Fruit fly (Drosophila melanogaster) whole organism, wandering third instar larva: Measurements from ENCODE around the gene sro.

Experiments
- Abd-B ChIP-seq: fragments of >200 bp; optimal IDR thresholded peaks from 2 replicates; lab custom pipeline; 2017; ENCODE audit warnings: missing biosample characterization, missing genetic modification characterization
- N ChIP-seq: fragments of >200 bp; optimal IDR thresholded peaks from 2 replicates; lab custom pipeline; 2018; ENCODE audit warnings: missing biosample characterization, missing external identifiers, missing genetic modification characterization
- sage ChIP-seq: fragments of 200-800 bp; sonication (Bioruptor generic); optimal IDR thresholded peaks from 2 replicates; lab custom pipeline; 2016; ENCODE audit warnings: missing biosample characterization, mild to moderate bottlenecking, missing genetic modification characterization

- no peak for TF ChIP-seq Abd-B
- no peak for TF ChIP-seq sage (GFP tag; lab: Kevin White, UChicago)
- TF ChIP-seq N (GFP tag; lab: Kevin White, UChicago) = no peak
Observed at dm6 chr3R:29777213-29777612, 17.2 kb upstream of the sro start.
